Worm (Caenorhabditis elegans) whole organism, early embryonic: ENCODE data around the gene his-41.

Experiments
- B0310.2 ChIP-seq: sonication (generic microtip); optimal IDR thresholded peaks from 2 replicates; lab custom pipeline; 2016; ENCODE audit warnings: mild to moderate bottlenecking, missing genetic modification characterization, missing compliant biosample characterization
- ama-1 ChIP-seq: fragments of 150-350 bp; optimal IDR thresholded peaks from 2 replicates; lab custom pipeline; 2014
- ceh-36 ChIP-seq: sonication (generic microtip); optimal IDR thresholded peaks from 2 replicates; lab custom pipeline; 2016; ENCODE audit warnings: missing genetic modification characterization, inconsistent platforms, missing compliant biosample characterization
- ets-7 ChIP-seq: sonication (generic microtip); optimal IDR thresholded peaks from 2 replicates; lab custom pipeline; 2016; ENCODE audit warnings: missing genotype, missing genetic modification characterization, missing compliant biosample characterization
- flt-1 ChIP-seq: fragments of 200-800 bp; sonication (Bioruptor generic); IDR thresholded peaks from 2 replicates; pipeline ENCODE4 v1.3.6; 2022; ENCODE audit warnings: missing genetic modification characterization, missing compliant biosample characterization
- hnd-1 ChIP-seq: sonication (generic microtip); optimal IDR thresholded peaks from 2 replicates; lab custom pipeline; 2016; ENCODE audit warnings: missing genetic modification characterization, missing compliant biosample characterization
- pes-1 ChIP-seq: fragments of 200-800 bp; sonication (Bioruptor generic); IDR thresholded peaks from 2 replicates; pipeline ENCODE4 v1.3.6; 2022; ENCODE audit warnings: missing genetic modification reagents, missing genetic modification characterization, missing compliant biosample characterization
- scrt-1 ChIP-seq: fragments of 200-800 bp; sonication (Bioruptor generic); IDR thresholded peaks from 2 replicates; pipeline ENCODE4 v1.3.6; 2022; ENCODE audit warnings: missing genetic modification characterization, missing compliant biosample characterization
- sea-1 ChIP-seq: fragments of 200-800 bp; sonication (Bioruptor generic); conservative IDR thresholded peaks from 2 replicates; pipeline ENCODE4 v1.3.6; 2022; ENCODE audit warnings: missing genetic modification characterization, missing compliant biosample characterization
- tbx-11 ChIP-seq: fragments of 200-800 bp; sonication (Bioruptor generic); IDR thresholded peaks from 2 replicates; pipeline ENCODE4 v1.3.6; 2022; ENCODE audit warnings: missing genetic modification characterization, missing compliant biosample characterization
- tbx-37 ChIP-seq: fragments of 200-800 bp; sonication (Bioruptor generic); conservative IDR thresholded peaks from 2 replicates; pipeline ENCODE4 v1.3.6; 2022; ENCODE audit warnings: missing genetic modification reagents, missing genetic modification characterization, missing compliant biosample characterization
- tra-4 ChIP-seq: sonication (generic microtip); optimal IDR thresholded peaks from 2 replicates; lab custom pipeline; 2017; ENCODE audit warnings: missing genetic modification characterization, missing compliant biosample characterization

DNA sequence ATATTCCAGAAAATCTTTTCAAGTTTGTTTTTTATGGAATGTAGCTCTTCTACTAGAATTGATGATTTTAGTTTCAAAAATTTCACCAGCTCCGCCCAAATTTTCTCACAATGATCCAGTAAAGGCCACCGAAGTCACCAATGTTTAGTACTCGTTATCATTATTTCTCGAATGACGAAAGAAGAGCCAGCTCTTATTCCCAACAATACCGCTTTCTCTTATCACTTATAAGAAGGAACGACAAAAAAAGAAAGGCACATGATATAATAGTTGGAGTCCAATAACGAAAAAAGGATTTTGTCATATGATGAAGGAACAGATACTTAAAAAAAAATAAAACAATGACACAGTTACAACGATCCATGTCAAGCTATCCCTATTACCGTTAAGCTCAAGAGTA lies 25.7 kb downstream of the his-41 start:
- TF ChIP-seq tbx-37 (no peak), hnd-1 (tag; lab: Kevin White, UChicago) (no peak), ets-7 (tag; lab: Kevin White, UChicago) (no peak), flt-1 (no peak), ama-1 (lab: Kevin White, UChicago) (no peak), tra-4 (tag; lab: Kevin White, UChicago) (no peak), ceh-36 (tag; lab: Kevin White, UChicago) (no peak), scrt-1 (GFP tag; lab: Robert Waterston, UW) (no peak), tbx-11 (no peak), sea-1 (GFP tag; lab: Robert Waterston, UW) (no peak), pes-1 (no peak), B0310.2 (no peak)
